Worm (Caenorhabditis elegans) whole organism, L3 larva: ENCODE measurements around the gene nhr-218.

Experiments
- R02D3.7 ChIP-seq: fragments of 150-350 bp; optimal IDR thresholded peaks from 2 replicates; lab custom pipeline; 2014; ENCODE audit warnings: missing biosample characterization, missing genetic modification characterization
- ZK546.5 ChIP-seq: sonication (generic microtip); optimal IDR thresholded peaks from 2 replicates; lab custom pipeline; 2017; ENCODE audit warnings: missing biosample characterization, missing genetic modification characterization
- aly-2 ChIP-seq: fragments of 150-350 bp; optimal IDR thresholded peaks from 2 replicates; lab custom pipeline; 2014; ENCODE audit warnings: missing biosample characterization, missing genetic modification characterization
- ceh-16 ChIP-seq: sonication (generic microtip); optimal IDR thresholded peaks from 2 replicates; lab custom pipeline; 2017; ENCODE audit warnings: missing biosample characterization, missing genetic modification characterization
- ceh-82 ChIP-seq: fragments of 150-350 bp; optimal IDR thresholded peaks from 2 replicates; lab custom pipeline; 2014; ENCODE audit warnings: missing biosample characterization, missing genetic modification characterization
- ceh-9 ChIP-seq: sonication (generic microtip); optimal IDR thresholded peaks from 2 replicates; lab custom pipeline; 2018; ENCODE audit warnings: missing biosample characterization, missing genetic modification characterization
- egl-5 ChIP-seq: fragments of 150-350 bp; optimal IDR thresholded peaks from 2 replicates; lab custom pipeline; 2017; ENCODE audit warnings: missing biosample characterization, missing genetic modification reagents, missing genetic modification characterization, inconsistent platforms
- elt-1 ChIP-seq: fragments of 150-350 bp; optimal IDR thresholded peaks from 2 replicates; lab custom pipeline; 2014; ENCODE audit warnings: missing biosample characterization, missing genetic modification characterization
- elt-2 ChIP-seq: sonication (generic microtip); optimal IDR thresholded peaks from 2 replicates; lab custom pipeline; 2016; ENCODE audit warnings: missing genetic modification reagents, mild to moderate bottlenecking, missing genetic modification characterization, missing compliant biosample characterization
- eor-1 ChIP-seq, 2 experiments: fragments of 150-350 bp; optimal IDR thresholded peaks; 2 replicates each; lab custom pipeline; 2014 to 2018; ENCODE audit warnings: missing biosample characterization in 2 of 2, missing genetic modification characterization in 2 of 2
- fkh-10 ChIP-seq: sonication (generic microtip); optimal IDR thresholded peaks from 2 replicates; lab custom pipeline; 2017; ENCODE audit warnings: missing biosample characterization, missing genetic modification reagents, missing genetic modification characterization
- fkh-2 ChIP-seq: fragments of 150-350 bp; optimal IDR thresholded peaks from 2 replicates; lab custom pipeline; 2014; ENCODE audit warnings: missing biosample characterization, missing genetic modification reagents, missing genetic modification characterization
- fos-1 ChIP-seq: fragments of 150-350 bp; optimal IDR thresholded peaks from 2 replicates; lab custom pipeline; 2014; ENCODE audit warnings: missing biosample characterization, missing genetic modification characterization
- hmg-11 ChIP-seq: sonication (generic microtip); optimal IDR thresholded peaks from 2 replicates; lab custom pipeline; 2016; ENCODE audit warnings: missing genetic modification characterization, missing compliant biosample characterization
- lin-39 ChIP-seq: fragments of 150-350 bp; optimal IDR thresholded peaks from 2 replicates; lab custom pipeline; 2018; ENCODE audit warnings: missing biosample characterization, missing genetic modification reagents, missing genetic modification characterization
- lsy-12 ChIP-seq: sonication (generic microtip); optimal IDR thresholded peaks from 2 replicates; lab custom pipeline; 2016; ENCODE audit warnings: mild to moderate bottlenecking, missing genetic modification characterization, missing compliant biosample characterization
- mml-1 ChIP-seq: fragments of 150-350 bp; sonication (generic microtip); optimal IDR thresholded peaks from 3 replicates; lab custom pipeline; 2014; ENCODE audit warnings: missing biosample characterization, missing genetic modification characterization
- nhr-12 ChIP-seq: fragments of 150-350 bp; optimal IDR thresholded peaks from 2 replicates; lab custom pipeline; 2014; ENCODE audit warnings: missing biosample characterization, missing genetic modification characterization
- nhr-237 ChIP-seq: fragments of 150-350 bp; optimal IDR thresholded peaks from 2 replicates; lab custom pipeline; 2014; ENCODE audit warnings: missing biosample characterization, missing genetic modification characterization
- nhr-25 ChIP-seq: sonication (generic microtip); optimal IDR thresholded peaks from 2 replicates; lab custom pipeline; 2017; ENCODE audit warnings: missing biosample characterization, missing genetic modification characterization
- nhr-28 ChIP-seq: fragments of 150-350 bp; optimal IDR thresholded peaks from 2 replicates; lab custom pipeline; 2014; ENCODE audit warnings: missing biosample characterization, missing genetic modification characterization
- nhr-43 ChIP-seq: sonication (generic microtip); optimal IDR thresholded peaks from 2 replicates; lab custom pipeline; 2016; ENCODE audit warnings: mild to moderate bottlenecking, missing genetic modification characterization, missing compliant biosample characterization; ENCODE audit not compliant: poor library complexity, severe bottlenecking
- nhr-67 ChIP-seq: fragments of 150-350 bp; optimal IDR thresholded peaks from 2 replicates; lab custom pipeline; 2014; ENCODE audit warnings: missing biosample characterization, missing genetic modification characterization
- nhr-77 ChIP-seq: fragments of 150-350 bp; optimal IDR thresholded peaks from 2 replicates; lab custom pipeline; 2014; ENCODE audit warnings: missing biosample characterization, missing genetic modification characterization
- pqm-1 ChIP-seq: fragments of 150-350 bp; optimal IDR thresholded peaks from 2 replicates; lab custom pipeline; 2017; ENCODE audit warnings: missing biosample characterization, missing genetic modification characterization, inconsistent platforms
- skn-1 ChIP-seq: fragments of 150-350 bp; optimal IDR thresholded peaks from 2 replicates; lab custom pipeline; 2014; ENCODE audit warnings: missing biosample characterization, missing genetic modification characterization
- snpc-4 ChIP-seq: fragments of 150-350 bp; optimal IDR thresholded peaks from 2 replicates; lab custom pipeline; 2014; ENCODE audit warnings: missing biosample characterization, missing genetic modification characterization
- unc-39 ChIP-seq: sonication (generic microtip); optimal IDR thresholded peaks from 4 replicates; lab custom pipeline; 2017; ENCODE audit warnings: missing biosample characterization, missing genetic modification characterization
- unc-62 ChIP-seq: fragments of 150-350 bp; sonication (generic microtip); optimal IDR thresholded peaks from 4 replicates; lab custom pipeline; 2014; ENCODE audit warnings: missing biosample characterization, missing genetic modification reagents, missing genetic modification characterization
- zag-1 ChIP-seq: fragments of 150-350 bp; optimal IDR thresholded peaks from 2 replicates; lab custom pipeline; 2014; ENCODE audit warnings: missing biosample characterization, missing genetic modification characterization
- ztf-4 ChIP-seq: fragments of 150-350 bp; optimal IDR thresholded peaks from 2 replicates; lab custom pipeline; 2014; ENCODE audit warnings: missing biosample characterization, missing genetic modification characterization

Gene nhr-218

DNA sequence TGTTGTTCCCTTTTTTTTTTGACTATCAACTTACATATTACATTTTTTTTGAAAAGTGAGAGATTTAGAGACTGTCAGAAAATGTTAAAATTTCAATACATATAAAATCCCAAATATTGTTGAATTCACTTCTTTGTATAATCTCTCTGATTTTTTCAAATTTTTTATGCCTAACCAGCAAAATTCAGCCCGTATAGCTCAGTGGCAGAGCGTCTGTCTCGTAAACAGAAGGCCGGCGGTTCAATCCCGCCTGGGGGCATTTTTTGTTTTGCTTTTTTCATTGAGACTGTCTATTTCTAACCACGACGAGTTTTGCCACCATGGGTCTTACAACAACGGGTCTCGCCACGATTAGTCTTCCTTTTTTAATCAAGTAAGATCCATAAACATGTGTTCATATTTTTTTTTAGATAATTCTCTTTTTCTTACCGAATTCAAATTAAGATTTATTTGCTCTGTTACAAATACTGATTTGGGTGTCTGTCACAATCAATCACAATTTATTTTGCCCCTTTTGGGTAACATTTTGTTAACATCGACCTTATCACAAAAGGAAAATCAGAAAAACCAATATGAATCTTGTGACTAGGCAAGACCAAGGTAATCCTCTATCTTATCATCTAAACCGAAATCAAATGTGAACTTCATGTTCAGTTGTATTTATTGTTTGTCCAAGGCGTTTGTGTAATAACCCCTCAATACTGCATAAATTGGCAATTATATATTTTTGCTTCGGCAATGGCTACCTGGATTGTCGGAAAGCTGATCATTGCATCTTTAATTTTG lies 39.1 kb upstream of the nhr-218 start, which contains the start of gene glc-1:
Gene glc-1, plus strand, starts transcription at position 663 of the 786 bp plus-strand sequence.
- TF ChIP-seq elt-2 (tag; lab: Kevin White, UChicago) (peak; percentile 40), pqm-1 (tag; lab: Kevin White, UChicago) (peak; percentile 10), nhr-25 (no peak)

DNA sequence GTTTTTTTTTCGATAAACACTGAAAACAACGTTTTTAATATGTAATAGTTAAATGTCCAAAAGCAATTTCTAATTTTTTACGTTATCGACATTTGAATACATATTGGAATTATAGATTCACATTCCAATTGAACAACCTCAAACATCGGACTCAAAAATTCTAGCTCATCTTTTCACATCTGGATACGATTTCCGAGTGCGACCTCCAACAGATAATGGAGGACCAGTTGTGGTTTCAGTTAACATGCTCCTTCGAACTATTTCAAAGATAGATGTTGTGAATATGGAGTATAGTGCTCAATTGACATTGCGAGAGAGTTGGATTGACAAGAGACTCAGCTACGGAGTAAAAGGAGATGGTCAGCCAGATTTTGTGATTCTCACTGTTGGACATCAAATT lies 38.2 kb upstream of the nhr-218 start:
- TF ChIP-seq mml-1 = no peak

DNA sequence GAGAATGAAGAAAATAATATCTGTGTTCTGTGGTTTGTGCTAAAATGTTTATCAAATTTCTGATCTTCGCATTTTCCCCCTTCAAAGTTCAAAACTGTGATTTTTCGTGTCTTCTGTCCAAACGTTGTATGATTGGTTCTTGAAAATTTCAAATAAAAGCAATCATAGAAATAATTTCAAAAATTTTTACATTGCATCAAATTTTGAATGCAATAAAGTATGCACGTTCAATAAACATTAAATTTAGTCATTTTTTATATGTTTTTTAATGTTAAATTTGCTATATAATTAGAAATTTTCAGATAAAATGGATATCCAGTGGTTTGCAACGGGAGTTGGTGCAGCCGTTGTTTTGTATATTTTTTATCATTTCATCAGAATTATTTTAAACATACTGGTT lies 34.2 kb upstream of the nhr-218 start, which contains the start of gene stdh-2:
Gene stdh-2, plus strand, starts transcription at position 301 of the 400 bp plus-strand sequence.
- no peak for TF ChIP-seq nhr-237
- no peak for TF ChIP-seq ceh-9
- TF ChIP-seq nhr-12 = no peak
- TF ChIP-seq aly-2 = no peak
- TF ChIP-seq fkh-10 = no peak
- TF ChIP-seq eor-1 (tag; optimal IDR thresholded peaks at IDR 0.05; lab: Kevin White, UChicago) = no peak
- TF ChIP-seq hmg-11 (tag; lab: Kevin White, UChicago) = no peak
- TF ChIP-seq zag-1 (tag; lab: Kevin White, UChicago) = no peak
- TF ChIP-seq pqm-1 (tag; lab: Kevin White, UChicago) = no peak
- TF ChIP-seq, all 47 proteins: peak for 0

DNA sequence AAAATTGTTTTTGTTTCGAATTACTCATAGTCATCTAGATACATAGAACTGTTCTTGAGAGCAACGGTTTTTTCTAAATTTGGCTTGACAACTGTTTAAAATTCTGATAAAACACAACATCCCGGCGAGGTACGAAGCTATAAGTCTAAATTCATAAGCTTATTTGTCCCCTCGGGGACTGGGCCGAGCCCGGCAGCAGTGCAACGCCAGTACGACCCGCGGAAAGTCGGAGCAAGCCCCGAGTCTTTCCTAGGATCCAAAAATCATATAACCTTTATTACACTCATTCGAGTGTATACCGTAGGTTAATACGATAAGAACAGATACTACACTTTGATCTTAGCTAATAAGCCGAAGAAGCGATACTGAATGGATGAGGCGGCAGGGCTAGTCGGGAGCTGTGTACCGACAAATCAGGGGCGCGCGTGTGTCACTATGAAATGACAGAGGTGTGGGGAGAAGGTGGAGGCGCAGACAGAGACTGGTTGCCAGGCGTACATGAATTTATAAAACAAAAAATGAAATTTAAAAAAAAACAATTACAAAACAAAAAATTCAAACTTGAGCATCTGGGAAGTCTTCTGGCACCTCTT lies 32.6 kb upstream of the nhr-218 start:
- TF ChIP-seq ceh-16 (tag; lab: Kevin White, UChicago) (no peak), nhr-28 (tag; lab: Kevin White, UChicago) (no peak), snpc-4 (tag; lab: Kevin White, UChicago) (peak; percentile 22), R02D3.7 (tag; lab: Kevin White, UChicago) (no peak)

DNA sequence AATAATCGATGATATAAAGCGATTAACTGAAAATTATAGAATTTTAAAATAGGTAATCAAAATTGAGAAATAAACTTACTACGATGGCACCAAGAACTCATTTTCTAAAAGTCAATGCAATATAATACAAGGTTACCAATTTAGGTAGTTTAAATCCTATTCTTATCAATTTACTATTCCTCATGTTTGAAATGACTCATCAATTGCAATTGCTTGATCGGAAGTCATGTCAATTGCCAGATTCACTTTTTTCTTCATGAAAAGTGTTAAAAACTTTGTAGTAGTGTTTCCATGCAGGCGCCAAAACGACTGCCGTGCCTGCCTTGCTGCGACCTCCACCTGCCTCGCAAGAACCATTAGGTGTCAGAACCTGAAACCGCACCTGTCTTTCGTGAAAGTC lies 31.7 kb upstream of the nhr-218 start, which contains the start of gene F11A5.13:
Gene F11A5.13, minus strand, starts transcription at position 101 of the 400 bp plus-strand sequence.
- TF ChIP-seq nhr-77 (tag; lab: Kevin White, UChicago) (no peak), unc-39 (tag; lab: Kevin White, UChicago) (no peak), skn-1 (tag; lab: Kevin White, UChicago) (no peak), fkh-2 (tag; lab: Kevin White, UChicago) (no peak), unc-62 (GFP tag; lab: Kevin White, UChicago) (no peak), elt-1 (tag; lab: Kevin White, UChicago) (no peak), fos-1 (tag; lab: Kevin White, UChicago) (no peak), nhr-43 (tag; lab: Kevin White, UChicago) (no peak), nhr-28 (tag; lab: Kevin White, UChicago) (no peak), lsy-12 (tag; lab: Kevin White, UChicago) (no peak), ztf-4 (tag; lab: Kevin White, UChicago) (no peak), nhr-67 (tag; lab: Kevin White, UChicago) (no peak), ceh-82 (tag; lab: Kevin White, UChicago) (no peak), egl-5 (no peak), R02D3.7 (tag; lab: Kevin White, UChicago) (no peak), nhr-12 (no peak)

DNA sequence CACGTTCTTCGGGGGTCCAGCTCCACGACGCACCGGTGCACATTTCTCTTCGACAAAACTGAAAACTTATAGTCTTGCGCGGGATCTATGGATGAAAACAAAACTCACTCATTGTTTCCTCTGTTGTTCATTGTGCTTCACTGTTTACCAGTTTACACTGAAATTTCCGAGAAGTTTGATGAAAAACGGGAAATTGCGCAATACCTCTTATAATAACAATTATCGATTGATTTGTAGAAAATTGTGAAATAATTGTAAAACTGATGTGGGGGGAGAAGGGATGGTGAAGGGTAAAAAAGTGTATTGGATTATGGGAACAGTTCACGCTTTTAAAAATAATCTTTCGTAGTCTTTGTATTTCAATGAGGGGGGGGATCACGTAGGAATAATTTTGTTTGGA lies 28.8 kb upstream of the nhr-218 start:
- TF ChIP-seq ZK546.5 (tag; lab: Kevin White, UChicago) = no peak
- TF ChIP-seq fos-1 (tag; lab: Kevin White, UChicago) = no peak
- TF ChIP-seq nhr-77 (tag; lab: Kevin White, UChicago) = no peak
- TF ChIP-seq mml-1 = no peak
- no peak for TF ChIP-seq elt-1 (tag; lab: Kevin White, UChicago)
- TF ChIP-seq fkh-2 (tag; lab: Kevin White, UChicago) = no peak
- TF ChIP-seq lin-39 (tag; lab: Kevin White, UChicago) = no peak
